Worm (Caenorhabditis elegans) whole organism, L1 larva: ENCODE data around the gene lgc-34.
A peak's percentile ranks its signal among the peaks of the same experiment; 100 is the strongest.

Experiments used
- C04F5.9 ChIP-seq: sonication (generic microtip); optimal IDR thresholded peaks from 2 replicates; lab custom pipeline; 2016; ENCODE audit warnings: missing genetic modification characterization, missing compliant biosample characterization
- C16A3.4 ChIP-seq: fragments of 150-350 bp; optimal IDR thresholded peaks from 2 replicates; lab custom pipeline; 2014; ENCODE audit warnings: missing biosample characterization, missing genetic modification characterization
- C34B4.2 ChIP-seq: sonication (generic microtip); optimal IDR thresholded peaks from 2 replicates; lab custom pipeline; 2017; ENCODE audit warnings: mild to moderate bottlenecking, missing genetic modification characterization, missing compliant biosample characterization
- F16B12.6 ChIP-seq: fragments of 150-350 bp; optimal IDR thresholded peaks from 2 replicates; lab custom pipeline; 2014; ENCODE audit warnings: missing biosample characterization, missing genetic modification characterization
- alr-1 ChIP-seq: fragments of 200-800 bp; sonication (Bioruptor generic); optimal IDR thresholded peaks from 2 replicates; lab custom pipeline; 2018; ENCODE audit warnings: borderline replicate concordance, mild to moderate bottlenecking, missing genetic modification characterization, missing compliant biosample characterization
- ama-1 ChIP-seq: fragments of 150-350 bp; optimal IDR thresholded peaks from 2 replicates; lab custom pipeline; 2014
- blmp-1 ChIP-seq: fragments of 150-350 bp; optimal IDR thresholded peaks from 2 replicates; lab custom pipeline; 2014; ENCODE audit warnings: missing biosample characterization, missing genetic modification characterization
- ceh-63 ChIP-seq: fragments of 200-800 bp; sonication (Bioruptor generic); optimal IDR thresholded peaks from 2 replicates; lab custom pipeline; 2018; ENCODE audit warnings: mild to moderate bottlenecking, missing genetic modification characterization, missing compliant biosample characterization
- ceh-8 ChIP-seq: fragments of 200-800 bp; sonication (Bioruptor generic); optimal IDR thresholded peaks from 2 replicates; lab custom pipeline; 2018; ENCODE audit warnings: mild to moderate bottlenecking, missing genetic modification characterization, moderate library complexity, missing compliant biosample characterization
- ceh-88 ChIP-seq: fragments of 200-800 bp; sonication (Bioruptor generic); IDR thresholded peaks from 2 replicates; pipeline ENCODE4 v1.3.6; 2022; ENCODE audit warnings: missing genetic modification characterization, missing compliant biosample characterization
- dpl-1 ChIP-seq, 3 experiments: fragments of 150-350 bp in 2 of 3; sonication (generic microtip) in 1 of 3; optimal IDR thresholded peaks; 2 replicates each; lab custom pipeline; 2014 to 2017; ENCODE audit warnings: missing biosample characterization in 3 of 3, missing genetic modification characterization in 3 of 3, missing genetic modification reagents in 3 of 3
- dsc-1 ChIP-seq: sonication (generic microtip); optimal IDR thresholded peaks from 2 replicates; lab custom pipeline; 2016; ENCODE audit warnings: mild to moderate bottlenecking, missing genetic modification characterization, missing compliant biosample characterization
- egl-13 ChIP-seq: sonication (generic microtip); optimal IDR thresholded peaks from 2 replicates; lab custom pipeline; 2016; ENCODE audit warnings: missing genotype, missing genetic modification reagents, missing genetic modification characterization, missing compliant biosample characterization
- egl-27 ChIP-seq, 2 experiments: fragments of 150-350 bp in 1 of 2; sonication (generic microtip); optimal IDR thresholded peaks; 3 replicates each; lab custom pipeline; 2017 to 2018; ENCODE audit warnings: missing biosample characterization in 2 of 2, missing genetic modification characterization in 2 of 2, missing genetic modification reagents in 2 of 2
- elt-2 ChIP-seq: sonication (generic microtip); optimal IDR thresholded peaks from 2 replicates; lab custom pipeline; 2016; ENCODE audit warnings: missing genetic modification characterization, mild to moderate bottlenecking, inconsistent platforms, missing compliant biosample characterization, missing genetic modification reagents
- fkh-10 ChIP-seq: sonication (generic microtip); optimal IDR thresholded peaks from 2 replicates; lab custom pipeline; 2017; ENCODE audit warnings: missing biosample characterization, missing genetic modification reagents, missing genetic modification characterization
- fkh-4 ChIP-seq: sonication (generic microtip); optimal IDR thresholded peaks from 2 replicates; lab custom pipeline; 2016; ENCODE audit warnings: missing compliant biosample characterization, missing genetic modification characterization, borderline replicate concordance
- fkh-8 ChIP-seq: sonication (generic microtip); optimal IDR thresholded peaks from 2 replicates; lab custom pipeline; 2016; ENCODE audit warnings: mild to moderate bottlenecking, missing genetic modification characterization, missing compliant biosample characterization
- fos-1 ChIP-seq: fragments of 150-350 bp; optimal IDR thresholded peaks from 2 replicates; lab custom pipeline; 2014; ENCODE audit warnings: missing biosample characterization, missing genetic modification characterization
- grh-1 ChIP-seq: fragments of 200-800 bp; sonication (Bioruptor generic); IDR thresholded peaks from 2 replicates; pipeline ENCODE4 v1.3.6; 2022; ENCODE audit warnings: missing genetic modification reagents, missing genetic modification characterization, missing compliant biosample characterization
- hpl-2 ChIP-seq: fragments of 150-350 bp; optimal IDR thresholded peaks from 2 replicates; lab custom pipeline; 2014; ENCODE audit warnings: missing biosample characterization, missing genetic modification reagents, missing genetic modification characterization
- irx-1 ChIP-seq: sonication (generic microtip); optimal IDR thresholded peaks from 2 replicates; lab custom pipeline; 2016; ENCODE audit warnings: missing genetic modification characterization, missing compliant biosample characterization
- jun-1 ChIP-seq: fragments of 150-350 bp; optimal IDR thresholded peaks from 2 replicates; lab custom pipeline; 2014; ENCODE audit warnings: missing biosample characterization, missing genetic modification reagents, missing genetic modification characterization
- lin-14 ChIP-seq: fragments of 200-800 bp; sonication (Bioruptor generic); optimal IDR thresholded peaks from 2 replicates; lab custom pipeline; 2018; ENCODE audit warnings: mild to moderate bottlenecking, missing genetic modification characterization, moderate library complexity, missing compliant biosample characterization
- lir-3 ChIP-seq: sonication (generic microtip); optimal IDR thresholded peaks from 2 replicates; lab custom pipeline; 2016; ENCODE audit warnings: mild to moderate bottlenecking, missing genetic modification characterization, moderate library complexity, missing compliant biosample characterization; ENCODE audit not compliant: poor library complexity
- lsy-2 ChIP-seq, 2 experiments: fragments of 150-350 bp; optimal IDR thresholded peaks; 2 replicates each; lab custom pipeline; 2014; ENCODE audit warnings: missing biosample characterization in 2 of 2, missing genetic modification characterization in 2 of 2
- mab-9 ChIP-seq: fragments of 200-800 bp; sonication (Bioruptor generic); IDR thresholded peaks from 2 replicates; pipeline ENCODE4 v1.3.6; 2022; ENCODE audit warnings: missing genetic modification reagents, missing genetic modification characterization, missing compliant biosample characterization
- mep-1 ChIP-seq: fragments of 150-350 bp; optimal IDR thresholded peaks from 2 replicates; lab custom pipeline; 2014; ENCODE audit warnings: missing biosample characterization, missing genetic modification characterization
- nhr-12 ChIP-seq: sonication (generic microtip); optimal IDR thresholded peaks from 2 replicates; lab custom pipeline; 2017; ENCODE audit warnings: missing biosample characterization, missing genetic modification characterization
- nhr-19 ChIP-seq: fragments of 200-800 bp; sonication (Bioruptor generic); conservative IDR thresholded peaks from 2 replicates; pipeline ENCODE4 v1.3.6; 2022; ENCODE audit warnings: missing genetic modification characterization, missing compliant biosample characterization
- nhr-20 ChIP-seq: sonication (generic microtip); optimal IDR thresholded peaks from 2 replicates; lab custom pipeline; 2016; ENCODE audit warnings: mild to moderate bottlenecking, missing genetic modification characterization, missing compliant biosample characterization
- nhr-237 ChIP-seq: fragments of 150-350 bp; optimal IDR thresholded peaks from 2 replicates; lab custom pipeline; 2014; ENCODE audit warnings: missing biosample characterization, missing genetic modification characterization
- nhr-47 ChIP-seq: sonication (generic microtip); optimal IDR thresholded peaks from 2 replicates; lab custom pipeline; 2016; ENCODE audit warnings: mild to moderate bottlenecking, missing genetic modification characterization, moderate library complexity, missing compliant biosample characterization
- nhr-71 ChIP-seq: sonication (generic microtip); optimal IDR thresholded peaks from 2 replicates; lab custom pipeline; 2016; ENCODE audit warnings: mild to moderate bottlenecking, missing genetic modification characterization, moderate library complexity, missing compliant biosample characterization
- nhr-76 ChIP-seq: sonication (generic microtip); optimal IDR thresholded peaks from 2 replicates; lab custom pipeline; 2017; ENCODE audit warnings: missing biosample characterization, missing genetic modification characterization
- nhr-84 ChIP-seq: sonication (generic microtip); optimal IDR thresholded peaks from 2 replicates; lab custom pipeline; 2017; ENCODE audit warnings: missing biosample characterization, missing genetic modification characterization
- nhr-85 ChIP-seq: sonication (generic microtip); peaks from one replicate; lab custom pipeline; 2016; ENCODE audit warnings: missing genetic modification characterization, inconsistent platforms, missing compliant biosample characterization
- nhr-90 ChIP-seq: sonication (generic microtip); optimal IDR thresholded peaks from 2 replicates; lab custom pipeline; 2016; ENCODE audit warnings: mild to moderate bottlenecking, missing genetic modification characterization, missing compliant biosample characterization; ENCODE audit not compliant: poor library complexity
- pax-3 ChIP-seq: fragments of 200-800 bp; sonication (Bioruptor generic); optimal IDR thresholded peaks from 2 replicates; lab custom pipeline; 2018; ENCODE audit warnings: mild to moderate bottlenecking, missing genetic modification characterization, moderate library complexity, missing compliant biosample characterization
- rnt-1 ChIP-seq: sonication (generic microtip); optimal IDR thresholded peaks from 2 replicates; lab custom pipeline; 2016; ENCODE audit warnings: mild to moderate bottlenecking, missing genetic modification characterization, moderate library complexity, missing compliant biosample characterization
- skn-1 ChIP-seq: fragments of 150-350 bp; optimal IDR thresholded peaks from 2 replicates; lab custom pipeline; 2014; ENCODE audit warnings: missing biosample characterization, missing genetic modification characterization
- sox-4 ChIP-seq: sonication (generic microtip); optimal IDR thresholded peaks from 2 replicates; lab custom pipeline; 2016; ENCODE audit warnings: missing genetic modification characterization, missing compliant biosample characterization
- sptf-1 ChIP-seq: fragments of 150-350 bp; optimal IDR thresholded peaks from 2 replicates; lab custom pipeline; 2014; ENCODE audit warnings: missing biosample characterization, missing genetic modification characterization
- swsn-7 ChIP-seq: sonication (generic microtip); optimal IDR thresholded peaks from 2 replicates; lab custom pipeline; 2016; ENCODE audit warnings: missing genetic modification characterization, missing compliant biosample characterization
- unc-130 ChIP-seq: fragments of 150-350 bp; optimal IDR thresholded peaks from 2 replicates; lab custom pipeline; 2017; ENCODE audit warnings: missing biosample characterization, missing genetic modification characterization, inconsistent platforms
- unc-30 ChIP-seq: sonication (generic microtip); optimal IDR thresholded peaks from 2 replicates; lab custom pipeline; 2017; ENCODE audit warnings: missing biosample characterization, missing genetic modification characterization
- unc-62 ChIP-seq: fragments of 150-350 bp; optimal IDR thresholded peaks from 2 replicates; lab custom pipeline; 2014; ENCODE audit warnings: missing biosample characterization, missing genetic modification reagents, missing genetic modification characterization
- unc-86 ChIP-seq: sonication (generic microtip); optimal IDR thresholded peaks from 2 replicates; lab custom pipeline; 2016; ENCODE audit warnings: missing genetic modification characterization, missing compliant biosample characterization
- unc-98 ChIP-seq: fragments of 200-800 bp; sonication (Bioruptor generic); IDR thresholded peaks from 2 replicates; pipeline ENCODE4 v1.3.6; 2022; ENCODE audit warnings: missing genetic modification characterization, missing compliant biosample characterization
- vab-15 ChIP-seq: sonication (generic microtip); optimal IDR thresholded peaks from 2 replicates; lab custom pipeline; 2017; ENCODE audit warnings: missing genotype, mild to moderate bottlenecking, missing genetic modification characterization, missing compliant biosample characterization
- zag-1 ChIP-seq: fragments of 150-350 bp; optimal IDR thresholded peaks from 2 replicates; lab custom pipeline; 2014; ENCODE audit warnings: missing biosample characterization, missing genetic modification characterization

Gene lgc-34

ce11 chrII:502638-503037 lies 23.7 kb upstream of the lgc-34 start:
- TF ChIP-seq egl-13 (tag; lab: Kevin White, UChicago) (no peak), ceh-88 (GFP tag; lab: Robert Waterston, UW) (no peak), sptf-1 (tag; lab: Kevin White, UChicago) (no peak), C34B4.2 (tag; lab: Kevin White, UChicago) (no peak), fkh-10 (GFP tag; lab: Kevin White, UChicago) (no peak), C16A3.4 (tag; lab: Kevin White, UChicago) (no peak), rnt-1 (tag; lab: Kevin White, UChicago) (no peak), egl-27 (tag; optimal IDR thresholded peaks at IDR 0.05; lab: Kevin White, UChicago) (no peak), zag-1 (tag; lab: Kevin White, UChicago) (no peak), unc-62 (GFP tag; lab: Kevin White, UChicago) (no peak), unc-98 (GFP tag; lab: Robert Waterston, UW) (no peak), grh-1 (GFP tag; lab: Robert Waterston, UW) (no peak), nhr-71 (tag; lab: Kevin White, UChicago) (no peak), nhr-84 (tag; lab: Kevin White, UChicago) (no peak), nhr-85 (no peak)
- TF ChIP-seq, all 84 proteins: peak for 0

DNA sequence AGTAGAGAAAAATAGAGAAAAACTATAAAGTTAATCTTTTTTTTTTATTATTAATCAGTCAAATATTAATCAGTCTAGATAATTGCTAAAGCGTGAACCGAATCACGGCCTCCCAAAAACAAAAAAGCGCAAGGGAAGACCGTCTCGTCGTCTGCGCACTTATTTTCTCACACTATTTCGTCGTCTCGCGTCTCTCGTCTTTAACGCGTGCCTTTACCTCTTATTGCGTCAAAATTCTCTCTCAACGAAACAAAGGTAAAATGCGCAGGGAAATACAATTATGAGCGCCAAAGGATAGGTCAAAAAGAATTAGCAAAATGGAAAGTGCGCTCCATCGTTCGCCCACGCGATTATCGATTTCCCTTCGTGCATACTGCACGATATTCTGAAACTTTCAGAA lies 20.3 kb upstream of the lgc-34 start:
- TF ChIP-seq F16B12.6 (tag; lab: Kevin White, UChicago) (no peak), sox-4 (tag; lab: Kevin White, UChicago) (peak; percentile 45), nhr-85 (peak; percentile 90), lin-14 (GFP tag; lab: Kevin White, UChicago) (peak; percentile 64), nhr-76 (tag; lab: Kevin White, UChicago) (no peak), nhr-19 (GFP tag; lab: Robert Waterston, UW) (peak; percentile 78), fkh-4 (tag; lab: Kevin White, UChicago) (no peak), rnt-1 (tag; lab: Kevin White, UChicago) (peak; percentile 84), dpl-1 (GFP tag; optimal IDR thresholded peaks at IDR 0.05; lab: Kevin White, UChicago) (peak; percentile 55 to 72 (median 66)), lir-3 (tag; lab: Kevin White, UChicago) (peak; percentile 65), fos-1 (no peak), pax-3 (tag; lab: Kevin White, UChicago) (peak; percentile 54), jun-1 (no peak), alr-1 (no peak), dsc-1 (tag; lab: Kevin White, UChicago) (peak; percentile 73), elt-2 (peak; percentile 57), skn-1 (peak; percentile 5), unc-30 (tag; lab: Kevin White, UChicago) (no peak), C04F5.9 (peak; percentile 42), lsy-2 (tag; optimal IDR thresholded peaks at IDR 0.05; lab: Kevin White, UChicago) (peak; percentile 64 to 75), vab-15 (tag; lab: Kevin White, UChicago) (no peak), nhr-237 (tag; lab: Kevin White, UChicago) (no peak), hpl-2 (peak; percentile 35), C16A3.4 (tag; lab: Kevin White, UChicago) (no peak), nhr-12 (no peak), sptf-1 (tag; lab: Kevin White, UChicago) (no peak), nhr-47 (tag; lab: Kevin White, UChicago) (peak; percentile 88), ceh-8 (peak; percentile 46), mab-9 (GFP tag; lab: Robert Waterston, UW) (peak; percentile 55; the same call in 1 of the 2 replicates), unc-98 (GFP tag; lab: Robert Waterston, UW) (no peak), unc-86 (tag; lab: Kevin White, UChicago) (peak; percentile 64), irx-1 (peak; percentile 53), unc-130 (tag; lab: Kevin White, UChicago) (no peak), nhr-90 (tag; lab: Kevin White, UChicago) (peak; percentile 84), mep-1 (tag; lab: Kevin White, UChicago) (no peak), swsn-7 (tag; lab: Kevin White, UChicago) (peak; percentile 70), nhr-20 (tag; lab: Kevin White, UChicago) (peak; percentile 76), blmp-1 (tag; lab: Kevin White, UChicago) (peak; percentile 9), ama-1 (lab: Kevin White, UChicago) (no peak), ceh-63 (no peak), fkh-8 (peak; percentile 47)
